Worm (Caenorhabditis elegans) whole organism, L3 larva: ENCODE results near the gene srh-282.

Experiments used
- R02D3.7 ChIP-seq: fragments of 150-350 bp; optimal IDR thresholded peaks from 2 replicates; lab custom pipeline; 2014; ENCODE audit warnings: missing biosample characterization, missing genetic modification characterization
- egl-27 ChIP-seq: sonication (generic microtip); optimal IDR thresholded peaks from 4 replicates; lab custom pipeline; 2017; ENCODE audit warnings: missing biosample characterization, missing genetic modification reagents, missing genetic modification characterization
- elt-3 ChIP-seq, 3 experiments: fragments of 150-350 bp in 1 of 3; sonication (generic microtip) in 2 of 3; optimal IDR thresholded peaks; 2 replicates in 2 of 3; 4 replicates in 1 of 3; lab custom pipeline; 2014 to 2017; ENCODE audit warnings: missing biosample characterization in 3 of 3, missing genetic modification characterization in 3 of 3
- mdl-1 ChIP-seq: fragments of 150-350 bp; optimal IDR thresholded peaks from 2 replicates; lab custom pipeline; 2014; ENCODE audit warnings: missing biosample characterization, missing genetic modification characterization
- nhr-12 ChIP-seq: fragments of 150-350 bp; optimal IDR thresholded peaks from 2 replicates; lab custom pipeline; 2014; ENCODE audit warnings: missing biosample characterization, missing genetic modification characterization
- nhr-43 ChIP-seq: sonication (generic microtip); optimal IDR thresholded peaks from 2 replicates; lab custom pipeline; 2016; ENCODE audit warnings: mild to moderate bottlenecking, missing genetic modification characterization, missing compliant biosample characterization; ENCODE audit not compliant: poor library complexity, severe bottlenecking
- sea-2 ChIP-seq: fragments of 150-350 bp; sonication (generic microtip); optimal IDR thresholded peaks from 4 replicates; lab custom pipeline; 2014; ENCODE audit warnings: missing biosample characterization, missing genetic modification reagents, missing genetic modification characterization
- tbx-2 ChIP-seq: sonication (generic microtip); optimal IDR thresholded peaks from 2 replicates; lab custom pipeline; 2016; ENCODE audit warnings: mild to moderate bottlenecking, missing genetic modification characterization, missing compliant biosample characterization
- unc-62 ChIP-seq: fragments of 150-350 bp; sonication (generic microtip); optimal IDR thresholded peaks from 4 replicates; lab custom pipeline; 2014; ENCODE audit warnings: missing biosample characterization, missing genetic modification reagents, missing genetic modification characterization
- zag-1 ChIP-seq: fragments of 150-350 bp; optimal IDR thresholded peaks from 2 replicates; lab custom pipeline; 2014; ENCODE audit warnings: missing biosample characterization, missing genetic modification characterization
- ztf-11 ChIP-seq: fragments of 150-350 bp; optimal IDR thresholded peaks from 2 replicates; lab custom pipeline; 2014; ENCODE audit warnings: missing biosample characterization, missing genetic modification characterization
- ztf-4 ChIP-seq: fragments of 150-350 bp; optimal IDR thresholded peaks from 2 replicates; lab custom pipeline; 2014; ENCODE audit warnings: missing biosample characterization, missing genetic modification characterization

DNA sequence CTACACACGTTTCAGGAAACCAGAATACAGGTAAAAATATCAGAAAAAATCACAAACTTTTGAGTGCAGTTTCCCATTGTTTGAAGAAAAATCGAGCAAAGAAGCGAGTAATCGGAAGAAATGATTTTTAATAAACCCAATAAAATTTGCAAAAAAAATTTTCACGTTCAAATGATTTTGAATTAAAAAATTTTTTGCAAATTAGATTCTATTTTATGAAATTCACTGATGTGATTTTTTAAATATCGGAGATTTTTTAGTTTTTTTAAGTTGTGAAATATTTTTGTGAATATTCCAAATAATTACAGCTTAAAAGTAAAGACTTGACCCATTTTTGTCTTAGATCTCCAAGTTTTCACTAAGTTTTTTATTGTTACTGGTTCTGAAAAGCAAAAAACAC, 25.0 kb upstream of the srh-282 start, which contains the start of gene pnp-1:
- TF ChIP-seq unc-62 (GFP tag; lab: Kevin White, UChicago) (no peak), R02D3.7 (no peak), ztf-4 (tag; lab: Kevin White, UChicago) (no peak), ztf-11 (tag; lab: Kevin White, UChicago) (no peak), sea-2 (GFP tag; lab: Kevin White, UChicago) (no peak), elt-3 (tag; optimal IDR thresholded peaks at IDR 0.05; lab: Kevin White, UChicago) (no peak), egl-27 (tag; lab: Kevin White, UChicago) (no peak), nhr-12 (tag; lab: Kevin White, UChicago) (no peak), tbx-2 (tag; lab: Kevin White, UChicago) (no peak), zag-1 (tag; lab: Kevin White, UChicago) (no peak), mdl-1 (tag; lab: Kevin White, UChicago) (no peak), nhr-43 (tag; lab: Kevin White, UChicago) (no peak)
